Worm (Caenorhabditis elegans) whole organism, young adult: ENCODE results near the gene rol-6.
A peak's percentile ranks its signal among the peaks of the same experiment; 100 is the strongest.

Source experiments
- B0019.2 ChIP-seq: fragments of 200-800 bp; sonication (Bioruptor generic); conservative IDR thresholded peaks from 2 replicates; pipeline ENCODE4 v1.3.6; 2022; ENCODE audit warnings: missing genetic modification reagents, missing genetic modification characterization, missing compliant biosample characterization
- B0261.1 ChIP-seq: sonication (generic microtip); optimal IDR thresholded peaks from 2 replicates; lab custom pipeline; 2016; ENCODE audit warnings: mild to moderate bottlenecking, missing genetic modification characterization, moderate library complexity, missing compliant biosample characterization
- C17E4.6 ChIP-seq: fragments of 200-800 bp; sonication (Bioruptor generic); IDR thresholded peaks from 2 replicates; pipeline ENCODE4 v1.3.6; 2022; ENCODE audit warnings: missing genetic modification reagents, missing genetic modification characterization, missing compliant biosample characterization
- F33H1.4 ChIP-seq: fragments of 200-800 bp; sonication (Bioruptor generic); IDR thresholded peaks from 2 replicates; pipeline ENCODE4 v1.3.6; 2022; ENCODE audit warnings: missing genetic modification reagents, missing genetic modification characterization, missing compliant biosample characterization
- F39B2.1 ChIP-seq: fragments of 200-800 bp; sonication (Bioruptor generic); IDR thresholded peaks from 2 replicates; pipeline ENCODE4 v1.3.6; 2022; ENCODE audit warnings: missing genetic modification reagents, missing genetic modification characterization, missing compliant biosample characterization
- F52B5.7 ChIP-seq: sonication (generic microtip); optimal IDR thresholded peaks from 2 replicates; lab custom pipeline; 2016; ENCODE audit warnings: mild to moderate bottlenecking, missing genetic modification characterization, missing compliant biosample characterization
- K12H6.12 ChIP-seq: fragments of 200-800 bp; sonication (Bioruptor generic); optimal IDR thresholded peaks from 2 replicates; lab custom pipeline; 2018; ENCODE audit warnings: mild to moderate bottlenecking, missing genetic modification characterization, missing compliant biosample characterization
- T07F8.4 ChIP-seq: sonication (generic microtip); optimal IDR thresholded peaks from 2 replicates; lab custom pipeline; 2016; ENCODE audit warnings: mild to moderate bottlenecking, missing genetic modification characterization, moderate library complexity, missing compliant biosample characterization
- Y53F4B.3 ChIP-seq: fragments of 200-800 bp; sonication (Bioruptor generic); IDR thresholded peaks from 2 replicates; pipeline ENCODE4 v1.3.6; 2022; ENCODE audit warnings: missing genetic modification reagents, missing genetic modification characterization, missing compliant biosample characterization
- Y53G8AR.9 ChIP-seq: fragments of 200-800 bp; sonication (Bioruptor generic); conservative IDR thresholded peaks from 2 replicates; pipeline ENCODE4 v1.3.6; 2022; ENCODE audit warnings: missing genetic modification reagents, missing genetic modification characterization, missing compliant biosample characterization
- Y79H2A.3 ChIP-seq: fragments of 200-800 bp; sonication (Bioruptor generic); conservative IDR thresholded peaks from 2 replicates; pipeline ENCODE4 v1.3.6; 2022; ENCODE audit warnings: missing genetic modification reagents, missing genetic modification characterization, missing compliant biosample characterization
- ama-1 ChIP-seq, 3 experiments: fragments of 150-350 bp in 1 of 3; sonication (generic microtip) in 2 of 3; optimal IDR thresholded peaks; 2 replicates each; lab custom pipeline; 2014 to 2018; ENCODE audit warnings: missing biosample characterization in 2 of 3, missing genetic modification characterization in 2 of 3, missing genetic modification reagents in 2 of 3
- aptf-2 ChIP-seq: fragments of 200-800 bp; sonication (Bioruptor generic); conservative IDR thresholded peaks from 2 replicates; pipeline ENCODE4 v1.3.6; 2022; ENCODE audit warnings: missing genetic modification reagents, missing genetic modification characterization, missing compliant biosample characterization
- bed-1 ChIP-seq: fragments of 200-800 bp; sonication (Bioruptor generic); IDR thresholded peaks from 2 replicates; pipeline ENCODE4 v1.3.6; 2022; ENCODE audit warnings: missing genetic modification reagents, missing genetic modification characterization, missing compliant biosample characterization
- bed-2 ChIP-seq: fragments of 200-800 bp; sonication (Bioruptor generic); IDR thresholded peaks from 2 replicates; pipeline ENCODE4 v1.3.6; 2022; ENCODE audit warnings: missing genetic modification reagents, missing genetic modification characterization, missing compliant biosample characterization
- ccch-3 ChIP-seq: fragments of 200-800 bp; sonication (Bioruptor generic); optimal IDR thresholded peaks from 2 replicates; lab custom pipeline; 2018; ENCODE audit warnings: mild to moderate bottlenecking, missing genetic modification characterization, missing compliant biosample characterization
- ceh-79 ChIP-seq: sonication (generic microtip); optimal IDR thresholded peaks from 2 replicates; lab custom pipeline; 2017; ENCODE audit warnings: mild to moderate bottlenecking, missing genetic modification characterization, missing compliant biosample characterization
- die-1 ChIP-seq: sonication (generic microtip); optimal IDR thresholded peaks from 2 replicates; lab custom pipeline; 2016; ENCODE audit warnings: missing genotype, mild to moderate bottlenecking, missing genetic modification characterization, missing compliant biosample characterization
- dox-1 ChIP-seq: fragments of 200-800 bp; sonication (Bioruptor generic); IDR thresholded peaks from 2 replicates; pipeline ENCODE4 v1.3.6; 2022; ENCODE audit warnings: missing genetic modification reagents, missing genetic modification characterization, missing compliant biosample characterization
- efl-1 ChIP-seq: fragments of 150-350 bp; optimal IDR thresholded peaks from 2 replicates; lab custom pipeline; 2014; ENCODE audit warnings: missing biosample characterization, missing genetic modification reagents, missing genetic modification characterization
- egl-18 ChIP-seq: fragments of 200-800 bp; sonication (Bioruptor generic); IDR thresholded peaks from 2 replicates; pipeline ENCODE4 v1.3.6; 2022; ENCODE audit warnings: missing genetic modification reagents, missing genetic modification characterization, missing compliant biosample characterization
- egrh-3 ChIP-seq: fragments of 200-800 bp; sonication (Bioruptor generic); IDR thresholded peaks from 2 replicates; pipeline ENCODE4 v1.3.6; 2022; ENCODE audit warnings: missing genetic modification reagents, missing genetic modification characterization, missing compliant biosample characterization
- ekl-4 ChIP-seq: fragments of 200-800 bp; sonication (Bioruptor generic); IDR thresholded peaks from 2 replicates; pipeline ENCODE4 v1.3.6; 2022; ENCODE audit warnings: missing genetic modification reagents, missing genetic modification characterization, missing compliant biosample characterization
- ets-4 ChIP-seq: fragments of 200-800 bp; sonication (Bioruptor generic); optimal IDR thresholded peaks from 2 replicates; lab custom pipeline; 2018; ENCODE audit warnings: mild to moderate bottlenecking, missing genetic modification characterization, missing compliant biosample characterization
- gei-17 ChIP-seq: fragments of 200-800 bp; sonication (Bioruptor generic); optimal IDR thresholded peaks from 2 replicates; lab custom pipeline; 2018; ENCODE audit warnings: mild to moderate bottlenecking, missing genetic modification characterization, missing compliant biosample characterization
- let-526 ChIP-seq: fragments of 200-800 bp; sonication (Bioruptor generic); IDR thresholded peaks from 2 replicates; pipeline ENCODE4 v1.3.6; 2022; ENCODE audit warnings: missing genetic modification reagents, missing genetic modification characterization, missing compliant biosample characterization
- lin-35 ChIP-seq, 3 experiments: fragments of 150-350 bp in 2 of 3; sonication (generic microtip) in 1 of 3; optimal IDR thresholded peaks; 2 replicates each; lab custom pipeline; 2014 to 2018; ENCODE audit warnings: missing biosample characterization in 3 of 3, missing genetic modification characterization in 3 of 3, missing genetic modification reagents in 3 of 3
- lin-40 ChIP-seq: sonication (generic microtip); optimal IDR thresholded peaks from 2 replicates; lab custom pipeline; 2016; ENCODE audit warnings: missing genetic modification characterization, mild to moderate bottlenecking, missing compliant biosample characterization, missing genotype, missing genetic modification reagents
- lir-1 ChIP-seq: fragments of 200-800 bp; sonication (Bioruptor generic); conservative IDR thresholded peaks from 2 replicates; pipeline ENCODE4 v1.3.6; 2022; ENCODE audit warnings: missing genetic modification reagents, missing genetic modification characterization, missing compliant biosample characterization
- madf-10 ChIP-seq: sonication (generic microtip); optimal IDR thresholded peaks from 2 replicates; lab custom pipeline; 2016; ENCODE audit warnings: mild to moderate bottlenecking, missing genetic modification characterization, missing compliant biosample characterization
- madf-6 ChIP-seq: fragments of 200-800 bp; sonication (Bioruptor generic); IDR thresholded peaks from 2 replicates; pipeline ENCODE4 v1.3.6; 2022; ENCODE audit warnings: missing genetic modification reagents, missing genetic modification characterization, missing compliant biosample characterization
- madf-8 ChIP-seq: fragments of 200-800 bp; sonication (Bioruptor generic); conservative IDR thresholded peaks from 2 replicates; pipeline ENCODE4 v1.3.6; 2022; ENCODE audit warnings: missing genetic modification reagents, missing genetic modification characterization, missing compliant biosample characterization
- nhr-120 ChIP-seq: fragments of 200-800 bp; sonication (Bioruptor generic); IDR thresholded peaks from 2 replicates; pipeline ENCODE4 v1.3.6; 2022; ENCODE audit warnings: missing genetic modification characterization, missing compliant biosample characterization
- nhr-179 ChIP-seq: sonication (generic microtip); optimal IDR thresholded peaks from 2 replicates; lab custom pipeline; 2016; ENCODE audit warnings: mild to moderate bottlenecking, missing genetic modification characterization, missing compliant biosample characterization
- nhr-90 ChIP-seq: sonication (generic microtip); optimal IDR thresholded peaks from 2 replicates; lab custom pipeline; 2016; ENCODE audit warnings: missing genotype, mild to moderate bottlenecking, missing genetic modification characterization, missing compliant biosample characterization
- snpc-1.3 ChIP-seq: sonication (generic microtip); optimal IDR thresholded peaks from 2 replicates; lab custom pipeline; 2017; ENCODE audit warnings: missing genetic modification characterization, mild to moderate bottlenecking, missing compliant biosample characterization, antibody characterized with exemption, moderate library complexity, missing genotype, missing genetic modification reagents; ENCODE audit not compliant: insufficient read depth
- snpc-3.4 ChIP-seq: sonication (generic microtip); optimal IDR thresholded peaks from 2 replicates; lab custom pipeline; 2017; ENCODE audit warnings: missing genetic modification characterization, mild to moderate bottlenecking, missing compliant biosample characterization, antibody characterized with exemption, moderate library complexity, missing genotype, missing genetic modification reagents
- snpc-4 ChIP-seq, 5 experiments: fragments of 150-350 bp in 1 of 5; sonication (generic microtip) in 4 of 5; optimal IDR thresholded peaks; 2 replicates each; lab custom pipeline; 2014 to 2018; ENCODE audit warnings: missing genetic modification characterization in 5 of 5, missing biosample characterization in 3 of 5, antibody characterized with exemption in 2 of 5, mild to moderate bottlenecking in 2 of 5, missing compliant biosample characterization in 2 of 5, missing genotype in 2 of 5, moderate library complexity in 2 of 5, missing genetic modification reagents in 1 of 5
- somi-1 ChIP-seq: fragments of 200-800 bp; sonication (Bioruptor generic); optimal IDR thresholded peaks from 2 replicates; lab custom pipeline; 2018; ENCODE audit warnings: mild to moderate bottlenecking, missing genetic modification characterization, missing compliant biosample characterization
- tbx-9 ChIP-seq: sonication (generic microtip); optimal IDR thresholded peaks from 2 replicates; lab custom pipeline; 2016; ENCODE audit warnings: borderline replicate concordance, missing genetic modification characterization, inconsistent platforms, missing compliant biosample characterization
- tlf-1 ChIP-seq: fragments of 200-800 bp; sonication (Bioruptor generic); optimal IDR thresholded peaks from 2 replicates; lab custom pipeline; 2018; ENCODE audit warnings: mild to moderate bottlenecking, missing genetic modification characterization, missing compliant biosample characterization
- unc-130 ChIP-seq: sonication (generic microtip); optimal IDR thresholded peaks from 2 replicates; lab custom pipeline; 2016; ENCODE audit warnings: missing genetic modification reagents, missing genetic modification characterization, missing compliant biosample characterization
- zfh-2 ChIP-seq: fragments of 200-800 bp; sonication (Bioruptor generic); conservative IDR thresholded peaks from 2 replicates; pipeline ENCODE4 v1.3.6; 2022; ENCODE audit warnings: missing genetic modification reagents, missing genetic modification characterization, missing compliant biosample characterization
- zim-3 ChIP-seq: sonication (generic microtip); optimal IDR thresholded peaks from 2 replicates; lab custom pipeline; 2017; ENCODE audit warnings: mild to moderate bottlenecking, missing genetic modification characterization, moderate library complexity, missing compliant biosample characterization
- ztf-22 ChIP-seq: fragments of 200-800 bp; sonication (Bioruptor generic); optimal IDR thresholded peaks from 2 replicates; lab custom pipeline; 2018; ENCODE audit warnings: mild to moderate bottlenecking, missing genetic modification characterization, moderate library complexity, missing compliant biosample characterization
- ztf-3 ChIP-seq: fragments of 200-800 bp; sonication (Bioruptor generic); optimal IDR thresholded peaks from 2 replicates; lab custom pipeline; 2018; ENCODE audit warnings: mild to moderate bottlenecking, missing genetic modification characterization, missing compliant biosample characterization

The rol-6 gene

ce11 chrII:8747246-8747938 is 14.5 kb downstream of the rol-6 start (continued):
- no peak for TF ChIP-seq bed-2 (GFP tag; lab: Robert Waterston, UW)
- peak; percentile 70 for TF ChIP-seq zfh-2 (GFP tag; lab: Robert Waterston, UW)
- peak; percentile 93 for TF ChIP-seq Y53G8AR.9 (GFP tag; lab: Robert Waterston, UW)
- TF ChIP-seq let-526: peak; percentile 51
- peak; percentile 59; the same call in 1 of the 2 replicates for TF ChIP-seq aptf-2 (GFP tag; lab: Robert Waterston, UW)
- TF ChIP-seq ztf-22 (GFP tag; lab: Kevin White, UChicago): peak; percentile 62
- TF ChIP-seq K12H6.12 (tag; lab: Kevin White, UChicago): peak; percentile 75
- peak; percentile 40 for TF ChIP-seq die-1
- TF ChIP-seq ets-4 (GFP tag; lab: Kevin White, UChicago): no peak
- peak; percentile 90 for TF ChIP-seq tlf-1
- TF ChIP-seq unc-130 (GFP tag; lab: Kevin White, UChicago): no peak
- TF ChIP-seq ccch-3 (GFP tag; lab: Kevin White, UChicago): no peak
- TF ChIP-seq madf-10 (tag; lab: Kevin White, UChicago): peak; percentile 60
- TF ChIP-seq madf-8 (GFP tag; lab: Robert Waterston, UW): no peak
- no peak for TF ChIP-seq B0261.1
- no peak for TF ChIP-seq zim-3 (tag; lab: Kevin White, UChicago)
- TF ChIP-seq nhr-90 (tag; lab: Kevin White, UChicago): peak; percentile 88
- TF ChIP-seq T07F8.4 (tag; lab: Kevin White, UChicago): peak; percentile 6
- no peak for TF ChIP-seq tbx-9 (tag; lab: Kevin White, UChicago)
- no peak for TF ChIP-seq nhr-120
- no peak for TF ChIP-seq F39B2.1 (GFP tag; lab: Robert Waterston, UW)
- TF ChIP-seq somi-1 (GFP tag; lab: Kevin White, UChicago): peak; percentile 82
- 0 out of 2 replicates have a peak, but pooled peaks have one; percentile 25 for TF ChIP-seq Y53F4B.3 (GFP tag; lab: Robert Waterston, UW)
- TF ChIP-seq ceh-79 (tag; lab: Kevin White, UChicago): peak; percentile 69
- peak; percentile 8 for TF ChIP-seq efl-1 (GFP tag; lab: Kevin White, UChicago)
- TF ChIP-seq dox-1: peak; percentile 75
- no peak for TF ChIP-seq egrh-3 (GFP tag; lab: Robert Waterston, UW)
- TF ChIP-seq snpc-3.4 (tag; lab: Kevin White, UChicago): no peak
- no peak for TF ChIP-seq egl-18 (GFP tag; lab: Robert Waterston, UW)
- TF ChIP-seq ztf-3 (GFP tag; lab: Kevin White, UChicago): peak; percentile 77
- TF ChIP-seq Y79H2A.3 (GFP tag; lab: Robert Waterston, UW): no peak; the same call in 1 of the 2 replicates
- no peak for TF ChIP-seq nhr-179 (tag; lab: Kevin White, UChicago)
- TF ChIP-seq lin-35 (GFP tag; optimal IDR thresholded peaks at IDR 0.05; lab: Kevin White, UChicago): peak in 1 of 3 experiments; percentile 55
- peak; percentile 85 for TF ChIP-seq F52B5.7 (tag; lab: Kevin White, UChicago)
- TF ChIP-seq lin-40: peak; percentile 68
- no peak for TF ChIP-seq snpc-4 (GFP tag; optimal IDR thresholded peaks at IDR 0.05; lab: Kevin White, UChicago)
- TF ChIP-seq snpc-4 (tag; optimal IDR thresholded peaks at IDR 0.05; lab: Kevin White, UChicago): peak in 1 of 4 experiments; percentile 25
- peak; percentile 55 for TF ChIP-seq snpc-1.3 (tag; lab: Kevin White, UChicago)
- TF ChIP-seq C17E4.6 (GFP tag; lab: Robert Waterston, UW): no peak
- peak; percentile 5; the same call in 1 of the 2 replicates for TF ChIP-seq lir-1
- TF ChIP-seq bed-1 (GFP tag; lab: Robert Waterston, UW): no peak
- TF ChIP-seq ekl-4 (GFP tag; lab: Robert Waterston, UW): no peak; the same call in 1 of the 2 replicates
- peak; percentile 96 for TF ChIP-seq ama-1 (optimal IDR thresholded peaks at IDR 0.05; lab: Kevin White, UChicago)
- TF ChIP-seq ama-1 (GFP tag; optimal IDR thresholded peaks at IDR 0.05; lab: Kevin White, UChicago): no peak
- no peak for TF ChIP-seq F33H1.4 (GFP tag; lab: Robert Waterston, UW)
- TF ChIP-seq gei-17 (GFP tag; lab: Kevin White, UChicago): no peak
- peak; percentile 32; the same call in 1 of the 2 replicates for TF ChIP-seq madf-6 (GFP tag; lab: Robert Waterston, UW)
- no peak for TF ChIP-seq B0019.2 (GFP tag; lab: Robert Waterston, UW)
